Worm (Caenorhabditis elegans) whole organism, midembryonic: ENCODE measurements around the gene kqt-3.

ENCODE experiments used
- T22C8.4 ChIP-seq: fragments of 200-800 bp; sonication (Bioruptor generic); IDR thresholded peaks from 2 replicates; pipeline ENCODE4 v1.3.6; 2022; ENCODE audit warnings: missing genetic modification characterization, missing compliant biosample characterization
- cog-1 ChIP-seq: sonication (generic microtip); optimal IDR thresholded peaks from 2 replicates; lab custom pipeline; 2016; ENCODE audit warnings: missing genetic modification characterization, missing compliant biosample characterization
- flt-1 ChIP-seq: fragments of 200-800 bp; sonication (Bioruptor generic); IDR thresholded peaks from 2 replicates; pipeline ENCODE4 v1.3.6; 2022; ENCODE audit warnings: missing genetic modification characterization, missing compliant biosample characterization
- klf-2 ChIP-seq: fragments of 200-800 bp; sonication (Bioruptor generic); conservative IDR thresholded peaks from 2 replicates; pipeline ENCODE4 v1.3.6; 2022; ENCODE audit warnings: missing genetic modification reagents, missing genetic modification characterization, missing compliant biosample characterization
- med-1 ChIP-seq: sonication (generic microtip); optimal IDR thresholded peaks from 2 replicates; lab custom pipeline; 2017; ENCODE audit warnings: missing genetic modification characterization, mild to moderate bottlenecking, missing compliant biosample characterization, antibody characterized with exemption, missing genetic modification reagents; ENCODE audit not compliant: insufficient read depth
- ref-1 ChIP-seq: fragments of 200-800 bp; sonication (Bioruptor generic); conservative IDR thresholded peaks from 2 replicates; pipeline ENCODE4 v1.3.6; 2022; ENCODE audit warnings: missing genetic modification reagents, missing genetic modification characterization, missing compliant biosample characterization
- tab-1 ChIP-seq: fragments of 200-800 bp; sonication (Bioruptor generic); IDR thresholded peaks from 2 replicates; pipeline ENCODE4 v1.3.6; 2022; ENCODE audit warnings: missing genetic modification characterization, missing compliant biosample characterization
- ztf-23 ChIP-seq: fragments of 200-800 bp; sonication (Bioruptor generic); IDR thresholded peaks from 2 replicates; pipeline ENCODE4 v1.3.6; 2022; ENCODE audit warnings: missing genetic modification reagents, missing genetic modification characterization, missing compliant biosample characterization
- ztf-29 ChIP-seq: fragments of 200-800 bp; sonication (Bioruptor generic); IDR thresholded peaks from 2 replicates; pipeline ENCODE4 v1.3.6; 2022; ENCODE audit warnings: missing genetic modification reagents, missing genetic modification characterization, missing compliant biosample characterization

The kqt-3 gene

DNA sequence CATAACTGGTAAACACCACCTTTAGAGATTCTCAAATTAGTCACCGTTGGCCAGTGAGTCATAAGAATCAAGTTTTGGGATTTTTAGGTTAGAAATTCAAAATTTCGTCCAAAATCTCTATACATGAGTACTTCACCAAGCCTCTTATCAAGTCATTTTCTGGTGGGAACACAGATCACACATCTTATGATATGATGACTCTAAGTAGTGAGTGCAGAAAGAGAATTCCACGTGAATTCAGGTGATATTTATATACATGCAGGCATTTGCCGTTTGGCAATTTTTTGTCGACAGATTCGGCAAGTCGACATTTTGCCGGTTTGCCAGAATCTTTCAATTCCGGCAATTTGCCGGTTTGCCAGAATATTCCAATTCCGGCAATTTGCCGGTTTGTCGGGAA, 24.0 kb upstream of the kqt-3 start:
- no peak for TF ChIP-seq ztf-23 (GFP tag; lab: Robert Waterston, UW)
- no peak for TF ChIP-seq T22C8.4 (GFP tag; lab: Robert Waterston, UW)
- TF ChIP-seq klf-2 (GFP tag; lab: Robert Waterston, UW) = no peak
- TF ChIP-seq med-1 = no peak
- TF ChIP-seq flt-1 (GFP tag; lab: Robert Waterston, UW) = no peak
- no peak for TF ChIP-seq cog-1 (tag; lab: Kevin White, UChicago)
- no peak for TF ChIP-seq tab-1 (GFP tag; lab: Robert Waterston, UW)
- no peak for TF ChIP-seq ztf-29 (GFP tag; lab: Robert Waterston, UW)
- no peak for TF ChIP-seq ref-1 (GFP tag; lab: Robert Waterston, UW)

DNA sequence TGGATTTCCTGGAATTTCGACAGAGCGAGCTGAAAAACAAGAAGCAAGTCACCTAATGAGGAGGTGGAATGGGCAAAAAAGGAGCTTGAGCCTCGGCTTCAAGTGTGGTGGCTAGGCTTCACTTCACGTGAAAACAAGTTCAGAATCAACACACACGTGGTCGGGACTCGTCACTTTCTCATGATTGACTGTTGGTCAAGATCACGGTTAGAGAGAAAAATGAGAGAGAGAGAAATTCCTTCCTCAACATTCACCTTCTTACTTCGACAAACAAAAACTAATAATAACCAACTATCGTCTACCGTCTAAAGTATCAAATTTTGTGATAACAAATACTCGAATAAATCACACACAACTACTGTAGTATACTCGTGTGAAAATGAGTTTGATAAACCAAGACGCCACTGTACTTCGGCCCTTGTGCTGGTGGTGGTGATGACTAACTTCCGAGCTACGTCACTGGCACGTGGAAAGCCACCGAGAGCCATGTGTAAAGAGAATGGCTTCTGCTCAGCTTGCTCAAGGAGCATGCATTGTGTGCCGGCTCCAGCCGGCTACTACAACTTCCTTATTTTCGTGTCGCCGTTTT, 22.4 kb upstream of the kqt-3 start:
- TF ChIP-seq flt-1 (GFP tag; lab: Robert Waterston, UW) (no peak), ref-1 (GFP tag; lab: Robert Waterston, UW) (no peak), cog-1 (tag; lab: Kevin White, UChicago) (no peak), T22C8.4 (GFP tag; lab: Robert Waterston, UW) (no peak)

- TF ChIP-seq klf-2 (GFP tag; lab: Robert Waterston, UW) (no peak), ref-1 (GFP tag; lab: Robert Waterston, UW) (no peak), T22C8.4 (GFP tag; lab: Robert Waterston, UW) (no peak), flt-1 (GFP tag; lab: Robert Waterston, UW) (no peak), ztf-29 (GFP tag; lab: Robert Waterston, UW) (no peak), cog-1 (tag; lab: Kevin White, UChicago) (no peak)
Measured at ce11 chrII:13675212-13675611, 20.9 kb upstream of the kqt-3 start.

DNA sequence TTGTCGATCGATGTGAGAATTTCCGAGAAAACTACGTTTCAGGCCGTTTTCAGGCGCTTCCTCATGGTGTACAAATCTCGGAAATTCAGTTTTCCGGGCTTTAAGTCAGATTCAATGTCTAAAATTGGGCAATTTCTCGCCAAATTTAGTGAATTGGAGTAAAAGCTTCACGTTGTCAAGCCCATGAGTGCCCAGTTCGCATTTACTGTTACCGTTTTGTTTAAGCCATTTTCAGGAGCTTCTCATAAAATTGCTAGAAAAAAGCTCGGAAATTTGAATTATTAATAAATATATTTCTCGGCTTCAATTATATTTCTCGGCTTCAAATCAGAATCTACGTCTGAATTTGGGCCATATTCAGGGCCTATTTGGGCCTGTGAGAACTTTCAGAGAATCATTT, 18.2 kb upstream of the kqt-3 start:
- no peak for TF ChIP-seq T22C8.4 (GFP tag; lab: Robert Waterston, UW)
- no peak for TF ChIP-seq ztf-29 (GFP tag; lab: Robert Waterston, UW)
- TF ChIP-seq klf-2 (GFP tag; lab: Robert Waterston, UW) = no peak
- TF ChIP-seq cog-1 (tag; lab: Kevin White, UChicago) = no peak
- TF ChIP-seq ref-1 (GFP tag; lab: Robert Waterston, UW) = no peak
- TF ChIP-seq flt-1 (GFP tag; lab: Robert Waterston, UW) = no peak

- TF ChIP-seq ref-1 (GFP tag; lab: Robert Waterston, UW) (no peak), med-1 (no peak)
Measured at ce11 chrII:13678555-13679119, 17.4 kb upstream of the kqt-3 start.

DNA sequence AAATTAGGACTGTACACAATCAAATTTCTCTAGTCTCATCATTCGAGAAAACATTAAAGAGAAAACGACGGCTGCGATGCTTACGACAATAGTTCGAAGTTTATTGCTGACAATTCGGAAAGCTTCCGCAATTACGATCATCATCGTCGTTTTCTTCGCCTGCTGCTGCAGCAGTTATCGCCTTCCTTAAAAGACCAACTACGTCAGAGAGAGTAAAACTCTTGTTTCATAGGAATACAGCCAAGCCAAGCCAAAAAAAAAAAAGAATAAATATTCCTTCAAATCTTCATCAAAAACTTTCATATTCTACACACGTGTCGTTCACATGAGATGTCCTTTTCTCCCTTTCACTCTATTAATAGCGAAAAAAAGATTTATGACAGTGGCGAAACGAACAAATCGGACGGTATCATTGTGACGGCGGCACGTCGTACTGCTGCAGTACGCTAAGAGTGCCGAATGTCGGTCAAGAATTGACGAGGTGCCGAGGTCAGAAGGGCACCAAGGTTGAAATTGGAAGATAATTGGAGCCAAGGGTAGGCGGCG, 16.2 kb upstream of the kqt-3 start:
- TF ChIP-seq cog-1 (tag; lab: Kevin White, UChicago) (no peak), klf-2 (GFP tag; lab: Robert Waterston, UW) (no peak), tab-1 (GFP tag; lab: Robert Waterston, UW) (no peak), med-1 (no peak), ztf-29 (GFP tag; lab: Robert Waterston, UW) (no peak), ztf-23 (GFP tag; lab: Robert Waterston, UW) (no peak), flt-1 (GFP tag; lab: Robert Waterston, UW) (no peak), ref-1 (GFP tag; lab: Robert Waterston, UW) (no peak), T22C8.4 (GFP tag; lab: Robert Waterston, UW) (no peak)

DNA sequence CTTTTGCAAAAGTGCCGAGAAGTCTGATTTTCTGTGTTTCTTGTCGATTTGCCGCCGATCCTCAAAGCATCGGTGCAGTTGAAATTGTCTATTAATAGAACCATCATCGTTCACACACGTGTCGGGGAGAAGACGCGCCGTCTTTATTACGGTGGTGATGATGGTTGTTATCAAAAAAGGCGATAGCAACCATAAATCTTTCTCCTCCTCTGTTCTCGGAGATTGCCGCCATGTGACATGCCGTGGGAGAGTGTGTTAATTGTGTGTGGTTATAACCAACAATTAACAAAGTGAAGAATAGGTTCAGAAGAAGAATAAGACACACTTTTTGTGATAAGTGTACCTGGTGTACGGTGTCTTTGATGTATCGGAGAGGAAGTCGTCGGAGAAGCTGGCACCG, 15.0 kb upstream of the kqt-3 start:
- no peak for TF ChIP-seq ref-1 (GFP tag; lab: Robert Waterston, UW)
- TF ChIP-seq T22C8.4 (GFP tag; lab: Robert Waterston, UW) = no peak
- TF ChIP-seq ztf-29 (GFP tag; lab: Robert Waterston, UW) = no peak
- TF ChIP-seq cog-1 (tag; lab: Kevin White, UChicago) = no peak
- TF ChIP-seq flt-1 (GFP tag; lab: Robert Waterston, UW) = no peak
- no peak for TF ChIP-seq ztf-23 (GFP tag; lab: Robert Waterston, UW)
- TF ChIP-seq med-1 = no peak

ce11 chrII:13685581-13685980, 10.5 kb upstream of the kqt-3 start:
- no peak for TF ChIP-seq ref-1 (GFP tag; lab: Robert Waterston, UW)
- TF ChIP-seq flt-1 (GFP tag; lab: Robert Waterston, UW) = no peak
- TF ChIP-seq tab-1 (GFP tag; lab: Robert Waterston, UW) = no peak
- no peak for TF ChIP-seq ztf-29 (GFP tag; lab: Robert Waterston, UW)
- no peak for TF ChIP-seq cog-1 (tag; lab: Kevin White, UChicago)
- TF ChIP-seq T22C8.4 (GFP tag; lab: Robert Waterston, UW) = no peak
- TF ChIP-seq ztf-23 (GFP tag; lab: Robert Waterston, UW) = no peak
- TF ChIP-seq klf-2 (GFP tag; lab: Robert Waterston, UW) = no peak
- no peak for TF ChIP-seq med-1

ce11 chrII:13694712-13695111, 1.4 kb upstream of the kqt-3 start, which contains the start of gene rpoa-1:
Gene rpoa-1, minus strand, starts transcription at chrII:13694795.
- TF ChIP-seq med-1 (no peak), klf-2 (GFP tag; lab: Robert Waterston, UW) (no peak), ztf-23 (GFP tag; lab: Robert Waterston, UW) (no peak), T22C8.4 (GFP tag; lab: Robert Waterston, UW) (no peak), cog-1 (tag; lab: Kevin White, UChicago) (no peak), ref-1 (GFP tag; lab: Robert Waterston, UW) (no peak), ztf-29 (GFP tag; lab: Robert Waterston, UW) (no peak), flt-1 (GFP tag; lab: Robert Waterston, UW) (no peak), tab-1 (GFP tag; lab: Robert Waterston, UW) (no peak)
